Worm (Caenorhabditis elegans) whole organism, L2 larva: ENCODE results near the gene yju-2.

ENCODE experiments used
- C34F6.9 ChIP-seq: fragments of 150-350 bp; optimal IDR thresholded peaks from 2 replicates; lab custom pipeline; 2014; ENCODE audit warnings: missing biosample characterization, missing genetic modification characterization
- F13H6.1 ChIP-seq: sonication (generic microtip); optimal IDR thresholded peaks from 2 replicates; lab custom pipeline; 2016; ENCODE audit warnings: missing genetic modification characterization, missing compliant biosample characterization
- R02D3.7 ChIP-seq: fragments of 150-350 bp; optimal IDR thresholded peaks from 2 replicates; lab custom pipeline; 2014; ENCODE audit warnings: missing biosample characterization, missing genetic modification characterization
- Y55F3AM.14 ChIP-seq: fragments of 200-800 bp; sonication (Bioruptor generic); optimal IDR thresholded peaks from 2 replicates; lab custom pipeline; 2018; ENCODE audit warnings: mild to moderate bottlenecking, missing genetic modification characterization, missing compliant biosample characterization
- ZK546.5 ChIP-seq: sonication (generic microtip); optimal IDR thresholded peaks from 2 replicates; lab custom pipeline; 2017; ENCODE audit warnings: missing biosample characterization, missing genetic modification characterization
- alr-1 ChIP-seq: fragments of 150-350 bp; optimal IDR thresholded peaks from 2 replicates; lab custom pipeline; 2014; ENCODE audit warnings: missing biosample characterization, missing genetic modification characterization
- aly-2 ChIP-seq: fragments of 150-350 bp; optimal IDR thresholded peaks from 2 replicates; lab custom pipeline; 2014; ENCODE audit warnings: missing biosample characterization, missing genetic modification characterization
- ama-1 ChIP-seq: fragments of 150-350 bp; optimal IDR thresholded peaks from 2 replicates; lab custom pipeline; 2018; ENCODE audit warnings: inconsistent platforms
- blmp-1 ChIP-seq: sonication (generic microtip); optimal IDR thresholded peaks from 2 replicates; lab custom pipeline; 2017; ENCODE audit warnings: missing genetic modification characterization, mild to moderate bottlenecking, missing compliant biosample characterization, antibody characterized with exemption, moderate library complexity; ENCODE audit not compliant: insufficient read depth
- ceh-16 ChIP-seq: fragments of 150-350 bp; optimal IDR thresholded peaks from 2 replicates; lab custom pipeline; 2014; ENCODE audit warnings: missing biosample characterization, missing genetic modification characterization
- ceh-82 ChIP-seq: fragments of 150-350 bp; optimal IDR thresholded peaks from 2 replicates; lab custom pipeline; 2014; ENCODE audit warnings: missing biosample characterization, missing genetic modification characterization
- crh-2 ChIP-seq: sonication (generic microtip); optimal IDR thresholded peaks from 2 replicates; lab custom pipeline; 2017; ENCODE audit warnings: missing biosample characterization, missing genetic modification characterization
- dmd-4 ChIP-seq: sonication (generic microtip); optimal IDR thresholded peaks from 2 replicates; lab custom pipeline; 2017; ENCODE audit warnings: missing biosample characterization, missing genetic modification characterization
- egl-27 ChIP-seq: sonication (generic microtip); optimal IDR thresholded peaks from 3 replicates; lab custom pipeline; 2017; ENCODE audit warnings: missing biosample characterization, missing genetic modification reagents, missing genetic modification characterization
- elt-1 ChIP-seq: fragments of 150-350 bp; optimal IDR thresholded peaks from 2 replicates; lab custom pipeline; 2014; ENCODE audit warnings: missing biosample characterization, missing genetic modification characterization
- elt-3 ChIP-seq: sonication (generic microtip); optimal IDR thresholded peaks from 2 replicates; lab custom pipeline; 2017; ENCODE audit warnings: missing biosample characterization, missing genetic modification characterization
- fos-1 ChIP-seq: fragments of 150-350 bp; optimal IDR thresholded peaks from 2 replicates; lab custom pipeline; 2014; ENCODE audit warnings: missing biosample characterization, missing genetic modification characterization
- gmeb-1 ChIP-seq: fragments of 150-350 bp; optimal IDR thresholded peaks from 2 replicates; lab custom pipeline; 2014; ENCODE audit warnings: missing biosample characterization, missing genetic modification characterization
- lin-11 ChIP-seq: fragments of 150-350 bp; sonication (generic microtip); optimal IDR thresholded peaks from 2 replicates; lab custom pipeline; 2014; ENCODE audit warnings: missing biosample characterization, missing genetic modification characterization, inconsistent platforms, mixed read lengths
- lin-13 ChIP-seq: fragments of 150-350 bp; optimal IDR thresholded peaks from 2 replicates; lab custom pipeline; 2014; ENCODE audit warnings: missing biosample characterization, missing genetic modification reagents, missing genetic modification characterization
- lin-39 ChIP-seq: fragments of 150-350 bp; optimal IDR thresholded peaks from 2 replicates; lab custom pipeline; 2014; ENCODE audit warnings: missing biosample characterization, missing genetic modification reagents, missing genetic modification characterization
- lsy-2 ChIP-seq, 2 experiments: fragments of 150-350 bp in 1 of 2; sonication (generic microtip) in 1 of 2; optimal IDR thresholded peaks; 2 replicates each; lab custom pipeline; 2014 to 2017; ENCODE audit warnings: missing biosample characterization in 2 of 2, missing genetic modification characterization in 2 of 2
- mab-5 ChIP-seq: fragments of 150-350 bp; optimal IDR thresholded peaks from 2 replicates; lab custom pipeline; 2014; ENCODE audit warnings: missing biosample characterization, missing genetic modification characterization
- mbf-1 ChIP-seq: sonication (generic microtip); optimal IDR thresholded peaks from 2 replicates; lab custom pipeline; 2017; ENCODE audit warnings: missing biosample characterization, missing genetic modification characterization
- mdl-1 ChIP-seq, 2 experiments: fragments of 150-350 bp in 1 of 2; sonication (generic microtip) in 1 of 2; optimal IDR thresholded peaks; 2 replicates each; lab custom pipeline; 2017; ENCODE audit warnings: missing biosample characterization in 2 of 2, missing genetic modification characterization in 2 of 2
- nhr-10 ChIP-seq: sonication (generic microtip); optimal IDR thresholded peaks from 2 replicates; lab custom pipeline; 2017; ENCODE audit warnings: missing biosample characterization, missing genetic modification characterization
- nhr-11 ChIP-seq: fragments of 150-350 bp; optimal IDR thresholded peaks from 2 replicates; lab custom pipeline; 2014; ENCODE audit warnings: missing biosample characterization, missing genetic modification characterization
- nhr-12 ChIP-seq: fragments of 150-350 bp; optimal IDR thresholded peaks from 2 replicates; lab custom pipeline; 2014; ENCODE audit warnings: missing biosample characterization, missing genetic modification characterization
- nhr-129 ChIP-seq: fragments of 150-350 bp; optimal IDR thresholded peaks from 2 replicates; lab custom pipeline; 2014; ENCODE audit warnings: missing biosample characterization, missing genetic modification characterization
- nhr-21 ChIP-seq: fragments of 150-350 bp; optimal IDR thresholded peaks from 2 replicates; lab custom pipeline; 2014; ENCODE audit warnings: missing biosample characterization, missing genetic modification characterization
- nhr-23 ChIP-seq: fragments of 150-350 bp; optimal IDR thresholded peaks from 2 replicates; lab custom pipeline; 2014; ENCODE audit warnings: missing biosample characterization, missing genetic modification reagents, missing genetic modification characterization
- nhr-237 ChIP-seq: fragments of 150-350 bp; optimal IDR thresholded peaks from 2 replicates; lab custom pipeline; 2014; ENCODE audit warnings: missing biosample characterization, missing genetic modification characterization
- nhr-25 ChIP-seq: fragments of 150-350 bp; sonication (generic microtip); optimal IDR thresholded peaks from 3 replicates; lab custom pipeline; 2014; ENCODE audit warnings: missing biosample characterization, missing genetic modification characterization
- nhr-6 ChIP-seq: fragments of 150-350 bp; optimal IDR thresholded peaks from 2 replicates; lab custom pipeline; 2014; ENCODE audit warnings: missing biosample characterization, missing genetic modification characterization
- nhr-77 ChIP-seq: fragments of 150-350 bp; optimal IDR thresholded peaks from 2 replicates; lab custom pipeline; 2014; ENCODE audit warnings: missing biosample characterization, missing genetic modification characterization
- peb-1 ChIP-seq: fragments of 150-350 bp; optimal IDR thresholded peaks from 2 replicates; lab custom pipeline; 2014; ENCODE audit warnings: missing biosample characterization, missing genetic modification characterization
- sem-4 ChIP-seq: fragments of 150-350 bp; optimal IDR thresholded peaks from 2 replicates; lab custom pipeline; 2014; ENCODE audit warnings: missing biosample characterization, missing genetic modification reagents, missing genetic modification characterization
- skn-1 ChIP-seq: sonication (generic microtip); optimal IDR thresholded peaks from 2 replicates; lab custom pipeline; 2017; ENCODE audit warnings: missing biosample characterization, missing genetic modification characterization
- sma-3 ChIP-seq: sonication (generic microtip); optimal IDR thresholded peaks from 2 replicates; lab custom pipeline; 2016; ENCODE audit warnings: missing genetic modification reagents, missing genetic modification characterization, missing compliant biosample characterization
- sma-9 ChIP-seq, 2 experiments: fragments of 150-350 bp in 1 of 2; sonication (generic microtip) in 1 of 2; optimal IDR thresholded peaks; 2 replicates each; lab custom pipeline; 2014 to 2016; ENCODE audit warnings: missing genetic modification characterization in 2 of 2, mild to moderate bottlenecking in 1 of 2, missing biosample characterization in 1 of 2, missing compliant biosample characterization in 1 of 2, missing genetic modification reagents in 1 of 2, moderate library complexity in 1 of 2
- snpc-4 ChIP-seq: fragments of 150-350 bp; optimal IDR thresholded peaks from 2 replicates; lab custom pipeline; 2014; ENCODE audit warnings: missing biosample characterization, missing genetic modification characterization
- unc-39 ChIP-seq: fragments of 150-350 bp; optimal IDR thresholded peaks from 2 replicates; lab custom pipeline; 2014; ENCODE audit warnings: missing biosample characterization, missing genetic modification characterization
- unc-55 ChIP-seq: fragments of 150-350 bp; sonication (generic microtip); optimal IDR thresholded peaks from 3 replicates; lab custom pipeline; 2014; ENCODE audit warnings: missing biosample characterization, missing genetic modification reagents, missing genetic modification characterization
- unc-62 ChIP-seq: fragments of 150-350 bp; optimal IDR thresholded peaks from 2 replicates; lab custom pipeline; 2014; ENCODE audit warnings: missing biosample characterization, missing genetic modification reagents, missing genetic modification characterization
- zag-1 ChIP-seq: fragments of 150-350 bp; optimal IDR thresholded peaks from 2 replicates; lab custom pipeline; 2014; ENCODE audit warnings: missing biosample characterization, missing genetic modification characterization
- ztf-1 ChIP-seq: fragments of 200-800 bp; sonication (Bioruptor generic); conservative IDR thresholded peaks from 2 replicates; pipeline ENCODE4 v1.3.6; 2022; ENCODE audit warnings: missing genetic modification characterization, missing compliant biosample characterization
- ztf-11 ChIP-seq: sonication (generic microtip); optimal IDR thresholded peaks from 2 replicates; lab custom pipeline; 2017; ENCODE audit warnings: missing biosample characterization, missing genetic modification characterization
- ztf-4 ChIP-seq: fragments of 150-350 bp; optimal IDR thresholded peaks from 2 replicates; lab custom pipeline; 2014; ENCODE audit warnings: missing biosample characterization, missing genetic modification characterization

Gene yju-2

DNA sequence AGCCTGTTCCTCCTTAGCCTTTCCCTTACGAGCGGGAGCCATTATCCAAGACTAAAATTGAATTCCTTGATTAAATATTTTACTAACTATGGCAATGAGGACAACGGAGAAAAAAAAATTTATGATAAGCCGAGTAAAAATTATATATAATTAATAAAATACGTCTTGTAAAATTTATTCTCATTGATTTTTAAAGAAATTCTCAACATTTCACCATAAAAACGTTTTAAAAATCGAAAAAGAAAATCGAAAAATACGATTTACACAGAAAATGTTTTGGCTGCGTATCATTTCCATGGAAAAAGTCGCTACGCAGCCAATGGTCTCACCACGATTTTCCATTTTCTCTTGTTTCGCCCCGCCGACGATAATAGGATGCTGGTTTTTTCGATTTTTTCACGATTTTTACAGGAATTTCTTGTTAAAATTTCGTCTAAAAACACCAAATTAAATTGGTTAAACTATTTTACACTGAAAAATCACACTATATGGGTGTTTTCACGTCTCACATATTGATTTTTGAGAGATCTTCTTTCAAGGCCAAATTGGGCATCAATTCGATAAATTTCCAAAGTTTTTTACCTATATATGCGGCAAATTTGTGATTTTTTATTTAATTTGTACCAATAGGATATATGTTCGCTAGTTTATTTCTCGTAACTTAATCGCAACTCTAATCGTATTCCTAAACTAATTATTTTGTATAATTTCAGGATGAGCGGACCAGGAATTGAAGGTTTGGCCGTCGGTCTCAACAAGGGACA lies 4.4 kb upstream of the yju-2 start, which contains the start of the genes rps-14 and rpl-36:
TSS of gene rps-14 (minus strand) at position 51 of the 764 bp plus-strand sequence.
TSS of gene rpl-36 (plus strand) at position 714 of the 764 bp plus-strand sequence.
- TF ChIP-seq C34F6.9 (tag; lab: Kevin White, UChicago) (peak; percentile 95), blmp-1 (tag; lab: Kevin White, UChicago) (peak; percentile 88), sma-3 (GFP tag; lab: Kevin White, UChicago) (peak; percentile 90), peb-1 (tag; lab: Kevin White, UChicago) (no peak), crh-2 (peak; percentile 94), nhr-11 (tag; lab: Kevin White, UChicago) (no peak), ztf-11 (tag; lab: Kevin White, UChicago) (no peak), fos-1 (tag; lab: Kevin White, UChicago) (peak; percentile 71), ZK546.5 (tag; lab: Kevin White, UChicago) (peak; percentile 87), gmeb-1 (peak; percentile 88), lin-13 (GFP tag; lab: Kevin White, UChicago) (peak; percentile 91), egl-27 (tag; lab: Kevin White, UChicago) (peak; percentile 91), nhr-10 (peak; percentile 47), lsy-2 (tag; optimal IDR thresholded peaks at IDR 0.05; lab: Kevin White, UChicago) (peak; percentile 83 to 96), elt-1 (no peak), nhr-23 (tag; lab: Kevin White, UChicago) (no peak), ceh-16 (tag; lab: Kevin White, UChicago) (peak; percentile 74), nhr-77 (tag; lab: Kevin White, UChicago) (peak; percentile 23), unc-39 (tag; lab: Kevin White, UChicago) (no peak), R02D3.7 (peak; percentile 44), unc-55 (GFP tag; lab: Kevin White, UChicago) (peak; percentile 93), aly-2 (tag; lab: Kevin White, UChicago) (no peak), mbf-1 (tag; lab: Kevin White, UChicago) (no peak), nhr-25 (tag; lab: Kevin White, UChicago) (peak; percentile 93), zag-1 (tag; lab: Kevin White, UChicago) (no peak), nhr-6 (tag; lab: Kevin White, UChicago) (peak; percentile 91), sma-9 (GFP tag; optimal IDR thresholded peaks at IDR 0.05; lab: Kevin White, UChicago) (peak; percentile 88), sma-9 (tag; optimal IDR thresholded peaks at IDR 0.05; lab: Kevin White, UChicago) (no peak), alr-1 (tag; lab: Kevin White, UChicago) (no peak), lin-39 (no peak), skn-1 (tag; lab: Kevin White, UChicago) (no peak), ceh-82 (tag; lab: Kevin White, UChicago) (peak; percentile 23), ztf-4 (tag; lab: Kevin White, UChicago) (peak; percentile 80), elt-3 (tag; lab: Kevin White, UChicago) (no peak), sem-4 (tag; lab: Kevin White, UChicago) (peak; percentile 78), ama-1 (peak; percentile 87), dmd-4 (no peak), nhr-237 (no peak), mab-5 (tag; lab: Kevin White, UChicago) (peak; percentile 74), ztf-1 (no peak), lin-11 (peak; percentile 79), snpc-4 (tag; lab: Kevin White, UChicago) (peak; percentile 74), nhr-12 (tag; lab: Kevin White, UChicago) (no peak), unc-62 (no peak), nhr-21 (peak; percentile 91), F13H6.1 (tag; lab: Kevin White, UChicago) (peak; percentile 83), mdl-1 (tag; optimal IDR thresholded peaks at IDR 0.05; lab: Kevin White, UChicago) (peak in 1 of 2 experiments; percentile 19), nhr-129 (tag; lab: Kevin White, UChicago) (peak; percentile 88), Y55F3AM.14 (no peak)
